Worm (Caenorhabditis elegans): Measurements from ENCODE around the gene str-208.
A peak's percentile ranks its signal among the peaks of the same experiment; 100 is the strongest.

str-208 gene

DNA sequence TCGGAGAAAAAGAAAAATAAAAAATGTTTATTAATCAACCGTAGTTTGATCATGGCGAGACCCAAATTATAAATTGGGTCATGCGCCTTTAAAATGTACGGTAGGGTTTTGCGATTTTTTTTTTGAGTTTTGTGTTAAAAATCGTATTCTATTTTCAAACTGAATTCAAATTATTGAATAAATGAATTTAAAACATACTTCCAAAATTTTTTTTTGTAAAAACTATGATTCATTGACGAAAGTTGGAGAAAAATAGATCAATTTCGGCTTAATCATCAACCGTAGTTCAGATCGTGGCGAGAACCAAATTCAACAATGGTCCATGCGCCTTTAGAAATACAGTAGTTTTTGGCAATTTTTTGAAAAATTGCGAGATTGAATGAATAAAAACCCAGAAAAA lies 7.0 kb downstream of the str-208 start:
- TF ChIP-seq elt-3 (tag; optimal IDR thresholded peaks at IDR 0.05) (no peak), mls-2 (tag; optimal IDR thresholded peaks at IDR 0.05) (no peak), lin-32 (GFP tag; optimal IDR thresholded peaks at IDR 0.05) (no peak), nhr-237 (tag; optimal IDR thresholded peaks at IDR 0.05) (no peak), M03D4.4 (tag; optimal IDR thresholded peaks at IDR 0.05) (no peak), nhr-12 (tag; optimal IDR thresholded peaks at IDR 0.05) (no peak), flh-1 (GFP tag; optimal IDR thresholded peaks at IDR 0.05) (no peak), pha-4 (tag; optimal IDR thresholded peaks at IDR 0.05) (no peak), tbx-8 (GFP tag; optimal IDR thresholded peaks at IDR 0.05) (no peak), unc-62 (GFP tag; optimal IDR thresholded peaks at IDR 0.05) (no peak)

ce11 chrV:4964020-4964635 lies 7.5 kb downstream of the str-208 start:
- TF ChIP-seq nhr-28 (tag; optimal IDR thresholded peaks at IDR 0.05) (no peak), tbx-8 (GFP tag; optimal IDR thresholded peaks at IDR 0.05) (no peak), blmp-1 (tag; optimal IDR thresholded peaks at IDR 0.05) (no peak), zip-8 (tag; optimal IDR thresholded peaks at IDR 0.05) (no peak), hlh-1 (tag; optimal IDR thresholded peaks at IDR 0.05) (peak; percentile 69), ceh-39 (tag; optimal IDR thresholded peaks at IDR 0.05) (no peak), ham-2 (GFP tag; optimal IDR thresholded peaks at IDR 0.05) (peak; percentile 53), nhr-2 (tag; optimal IDR thresholded peaks at IDR 0.05) (peak; percentile 72), M03D4.4 (tag; optimal IDR thresholded peaks at IDR 0.05) (peak; percentile 64), ceh-43 (GFP tag; optimal IDR thresholded peaks at IDR 0.05) (peak; percentile 2), lin-13 (tag; optimal IDR thresholded peaks at IDR 0.05) (no peak), ztf-11 (tag; optimal IDR thresholded peaks at IDR 0.05) (peak; percentile 73), mep-1 (tag; optimal IDR thresholded peaks at IDR 0.05) (no peak), nhr-237 (tag; optimal IDR thresholded peaks at IDR 0.05) (no peak), nhr-12 (tag; optimal IDR thresholded peaks at IDR 0.05) (no peak), nhr-76 (tag; optimal IDR thresholded peaks at IDR 0.05) (no peak), unc-120 (tag; optimal IDR thresholded peaks at IDR 0.05; ENCODE audit: poor library complexity, severe bottlenecking) (peak; percentile 70), unc-62 (GFP tag; optimal IDR thresholded peaks at IDR 0.05) (peak; percentile 63), lin-32 (GFP tag; optimal IDR thresholded peaks at IDR 0.05) (peak; percentile 78), sptf-1 (tag; optimal IDR thresholded peaks at IDR 0.05) (peak; percentile 76), bed-3 (GFP tag; optimal IDR thresholded peaks at IDR 0.05) (no peak), cnd-1 (tag; optimal IDR thresholded peaks at IDR 0.05) (peak; percentile 78), drap-1 (GFP tag; optimal IDR thresholded peaks at IDR 0.05) (no peak), mab-5 (tag; optimal IDR thresholded peaks at IDR 0.05) (no peak), mls-2 (tag; optimal IDR thresholded peaks at IDR 0.05) (peak; percentile 74), snpc-4 (tag; optimal IDR thresholded peaks at IDR 0.05) (no peak), elt-1 (tag; optimal IDR thresholded peaks at IDR 0.05; ENCODE audit: borderline replicate concordance, insufficient read depth) (no peak), pha-4 (tag; optimal IDR thresholded peaks at IDR 0.05) (no peak), sem-2 (GFP tag; optimal IDR thresholded peaks at IDR 0.05) (no peak), ceh-83 (GFP tag; optimal IDR thresholded peaks at IDR 0.05) (no peak), unc-39 (tag; optimal IDR thresholded peaks at IDR 0.05) (no peak), ces-1 (GFP tag; optimal IDR thresholded peaks at IDR 0.05) (no peak), elt-3 (tag; optimal IDR thresholded peaks at IDR 0.05) (no peak)

ce11 chrV:4964671-4965420 lies 8.2 kb downstream of the str-208 start:
- TF ChIP-seq bed-3 (GFP tag; optimal IDR thresholded peaks at IDR 0.05) (no peak), zip-8 (tag; optimal IDR thresholded peaks at IDR 0.05) (peak; percentile 98), unc-120 (tag; optimal IDR thresholded peaks at IDR 0.05; ENCODE audit: poor library complexity, severe bottlenecking) (no peak)

DNA sequence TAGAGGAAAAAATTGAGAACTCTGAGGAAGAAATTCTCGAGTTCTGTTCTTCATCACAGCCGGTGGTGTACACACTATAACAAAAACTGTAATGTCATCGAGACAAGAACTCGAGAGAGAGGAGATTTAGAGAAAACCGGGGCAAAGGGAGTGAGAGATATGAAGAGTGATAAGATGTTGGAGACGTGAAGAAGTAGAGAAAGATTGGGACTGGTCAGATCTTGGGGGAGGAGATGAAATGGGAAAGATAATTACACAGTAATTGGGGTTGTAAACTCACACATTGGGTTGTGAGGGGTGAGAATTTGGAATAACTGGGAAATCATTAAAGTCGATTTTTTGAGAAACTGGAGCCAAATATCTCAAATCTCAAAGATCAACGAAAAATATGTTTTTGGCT lies 9.2 kb downstream of the str-208 start:
- TF ChIP-seq ceh-83 (GFP tag; optimal IDR thresholded peaks at IDR 0.05) (no peak), nhr-2 (tag; optimal IDR thresholded peaks at IDR 0.05) (no peak), sptf-1 (tag; optimal IDR thresholded peaks at IDR 0.05) (peak; percentile 21), elt-1 (tag; optimal IDR thresholded peaks at IDR 0.05; ENCODE audit: borderline replicate concordance, insufficient read depth) (peak; percentile 89), flh-1 (GFP tag; optimal IDR thresholded peaks at IDR 0.05) (no peak), cnd-1 (tag; optimal IDR thresholded peaks at IDR 0.05) (no peak), ceh-39 (tag; optimal IDR thresholded peaks at IDR 0.05) (no peak), unc-62 (GFP tag; optimal IDR thresholded peaks at IDR 0.05) (peak; percentile 7), nhr-28 (tag; optimal IDR thresholded peaks at IDR 0.05) (no peak), bed-3 (GFP tag; optimal IDR thresholded peaks at IDR 0.05) (no peak)
